Worm (Caenorhabditis elegans) whole organism, midembryonic: Measurements from ENCODE around the gene F44E5.5.

Experiments
- T22C8.4 ChIP-seq: fragments of 200-800 bp; sonication (Bioruptor generic); IDR thresholded peaks from 2 replicates; pipeline ENCODE4 v1.3.6; 2022; ENCODE audit warnings: missing genetic modification characterization, missing compliant biosample characterization
- cog-1 ChIP-seq: sonication (generic microtip); optimal IDR thresholded peaks from 2 replicates; lab custom pipeline; 2016; ENCODE audit warnings: missing genetic modification characterization, missing compliant biosample characterization
- flt-1 ChIP-seq: fragments of 200-800 bp; sonication (Bioruptor generic); IDR thresholded peaks from 2 replicates; pipeline ENCODE4 v1.3.6; 2022; ENCODE audit warnings: missing genetic modification characterization, missing compliant biosample characterization
- klf-2 ChIP-seq: fragments of 200-800 bp; sonication (Bioruptor generic); conservative IDR thresholded peaks from 2 replicates; pipeline ENCODE4 v1.3.6; 2022; ENCODE audit warnings: missing genetic modification reagents, missing genetic modification characterization, missing compliant biosample characterization
- med-1 ChIP-seq: sonication (generic microtip); optimal IDR thresholded peaks from 2 replicates; lab custom pipeline; 2017; ENCODE audit warnings: missing genetic modification characterization, mild to moderate bottlenecking, missing compliant biosample characterization, antibody characterized with exemption, missing genetic modification reagents; ENCODE audit not compliant: insufficient read depth
- ref-1 ChIP-seq: fragments of 200-800 bp; sonication (Bioruptor generic); conservative IDR thresholded peaks from 2 replicates; pipeline ENCODE4 v1.3.6; 2022; ENCODE audit warnings: missing genetic modification reagents, missing genetic modification characterization, missing compliant biosample characterization
- tab-1 ChIP-seq: fragments of 200-800 bp; sonication (Bioruptor generic); IDR thresholded peaks from 2 replicates; pipeline ENCODE4 v1.3.6; 2022; ENCODE audit warnings: missing genetic modification characterization, missing compliant biosample characterization
- ztf-23 ChIP-seq: fragments of 200-800 bp; sonication (Bioruptor generic); IDR thresholded peaks from 2 replicates; pipeline ENCODE4 v1.3.6; 2022; ENCODE audit warnings: missing genetic modification reagents, missing genetic modification characterization, missing compliant biosample characterization
- ztf-29 ChIP-seq: fragments of 200-800 bp; sonication (Bioruptor generic); IDR thresholded peaks from 2 replicates; pipeline ENCODE4 v1.3.6; 2022; ENCODE audit warnings: missing genetic modification reagents, missing genetic modification characterization, missing compliant biosample characterization

The F44E5.5 gene

DNA sequence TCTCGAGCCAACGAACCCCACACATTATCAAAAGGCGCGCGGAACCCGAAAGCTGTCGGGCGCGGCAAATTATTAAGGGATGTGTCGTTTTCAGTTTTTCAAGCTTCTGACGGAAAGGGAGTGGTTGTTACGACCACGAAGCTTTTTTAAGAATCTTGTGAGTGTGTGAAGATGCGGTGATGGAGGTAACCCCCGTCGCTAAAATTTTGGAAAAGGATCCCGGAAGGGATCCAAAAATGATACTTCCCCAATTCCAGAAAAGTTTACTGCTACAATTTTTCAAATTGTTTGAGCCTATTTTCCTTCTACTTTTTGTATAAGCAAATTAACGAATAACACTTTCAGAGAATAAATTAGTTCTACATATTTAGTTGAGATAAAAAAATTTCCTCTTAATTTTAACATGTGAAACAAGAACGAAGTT, 2.8 kb upstream of the F44E5.5 start:
- no peak for TF ChIP-seq T22C8.4 (GFP tag; lab: Robert Waterston, UW)
- TF ChIP-seq med-1 (GFP tag; lab: Kevin White, UChicago) = no peak
- no peak for TF ChIP-seq ztf-23 (GFP tag; lab: Robert Waterston, UW)
- no peak for TF ChIP-seq ztf-29 (GFP tag; lab: Robert Waterston, UW)
- TF ChIP-seq klf-2 (GFP tag; lab: Robert Waterston, UW) = no peak
- TF ChIP-seq ref-1 (GFP tag; lab: Robert Waterston, UW) = no peak
- no peak for TF ChIP-seq tab-1 (GFP tag; lab: Robert Waterston, UW)
- no peak for TF ChIP-seq flt-1
- no peak for TF ChIP-seq cog-1

DNA sequence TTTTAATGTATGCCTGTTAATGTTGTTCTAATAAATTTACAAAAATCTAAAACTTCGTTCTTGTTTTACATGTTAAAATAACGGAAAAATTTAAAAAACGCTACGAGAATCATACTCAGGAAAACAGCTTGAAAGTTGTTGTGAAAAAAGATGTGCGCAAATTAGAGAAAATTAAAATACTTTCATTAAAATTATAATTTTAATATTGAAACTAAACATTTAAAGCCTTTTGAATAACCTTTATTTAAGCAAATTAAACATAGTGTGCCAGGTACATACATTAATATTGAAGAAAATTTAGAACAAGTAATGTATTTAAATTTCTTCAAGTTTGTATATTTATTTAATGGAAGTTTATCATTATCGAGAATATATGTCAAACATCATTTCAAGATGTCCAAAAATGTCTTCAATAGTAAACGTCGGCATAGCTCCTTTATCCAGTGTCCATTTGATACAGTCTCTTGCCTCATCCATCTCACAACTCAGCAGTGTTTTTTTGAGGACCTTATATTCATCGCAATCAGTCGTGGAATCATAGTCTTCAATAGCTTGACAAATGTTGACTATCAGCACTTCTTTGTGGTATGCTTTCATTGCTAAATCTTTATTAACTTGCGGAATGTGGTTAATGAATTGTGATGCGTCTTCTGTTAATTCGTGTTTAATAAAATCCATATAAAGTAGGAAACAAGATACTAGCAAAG, 2.5 kb downstream of the F44E5.5 start:
- TF ChIP-seq klf-2 (GFP tag; lab: Robert Waterston, UW) (no peak), ref-1 (GFP tag; lab: Robert Waterston, UW) (no peak), med-1 (GFP tag; lab: Kevin White, UChicago) (no peak), T22C8.4 (GFP tag; lab: Robert Waterston, UW) (no peak), ztf-23 (GFP tag; lab: Robert Waterston, UW) (no peak)

DNA sequence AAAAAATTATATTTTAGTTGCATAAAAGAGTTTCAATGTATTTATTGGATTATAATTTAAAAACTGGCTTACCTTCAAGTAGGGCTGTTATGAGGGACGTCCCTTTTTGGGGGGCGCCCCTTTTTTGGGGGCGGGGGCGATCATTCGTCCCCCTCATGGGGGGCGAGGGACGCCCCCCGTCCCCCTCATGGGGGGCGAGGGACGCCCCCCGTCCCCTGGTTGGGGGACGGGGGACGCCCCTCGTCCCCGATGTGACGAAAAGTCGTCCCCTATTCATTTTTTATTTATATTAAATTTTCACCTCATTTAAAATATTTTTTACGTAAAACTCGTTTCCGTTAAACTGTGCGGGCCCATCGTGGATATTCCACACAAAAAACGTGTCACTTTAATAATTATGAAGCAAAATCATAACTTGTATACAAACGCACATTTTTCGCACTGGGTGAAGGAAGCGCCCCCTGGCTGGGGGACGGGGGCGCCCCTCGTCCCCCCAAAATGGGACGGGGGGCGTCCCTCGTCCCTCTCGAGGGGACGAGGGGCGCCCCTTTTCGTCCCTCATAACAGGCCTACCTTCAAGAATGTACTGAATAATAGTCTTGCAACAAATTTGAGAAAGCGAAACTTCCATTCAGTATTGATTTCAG, 6.2 kb downstream of the F44E5.5 start:
- TF ChIP-seq tab-1 (GFP tag; lab: Robert Waterston, UW) = 0 out of 2 replicates have a peak, but pooled peaks have one; percentile 28
- TF ChIP-seq klf-2 (GFP tag; lab: Robert Waterston, UW) = no peak

DNA sequence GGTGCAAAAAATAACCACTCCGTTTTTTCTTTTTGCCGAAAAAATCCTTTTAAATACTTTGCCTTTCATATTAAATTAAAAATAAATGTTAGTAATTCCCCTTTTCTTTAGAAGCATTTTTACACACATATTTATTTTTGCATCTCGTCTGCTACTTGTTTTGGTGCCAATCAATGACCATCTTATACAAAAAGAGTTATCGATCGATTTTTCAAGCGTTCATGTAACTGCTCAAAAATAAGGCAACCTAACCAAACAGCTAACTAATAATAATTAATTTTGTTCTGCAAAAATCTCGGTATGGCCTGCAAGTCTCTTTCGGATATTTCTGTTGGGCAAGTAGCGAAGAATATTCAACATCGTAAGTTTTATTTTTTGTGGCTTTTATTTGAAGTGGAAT, 7.0 kb downstream of the F44E5.5 start, which contains the start of gene F44E5.2:
Gene F44E5.2 (plus strand): TSS at position 301 of the 400 bp plus-strand sequence.
- TF ChIP-seq tab-1 (GFP tag; lab: Robert Waterston, UW) (no peak), cog-1 (no peak), klf-2 (GFP tag; lab: Robert Waterston, UW) (no peak), ztf-23 (GFP tag; lab: Robert Waterston, UW) (no peak), med-1 (GFP tag; lab: Kevin White, UChicago) (no peak), ref-1 (GFP tag; lab: Robert Waterston, UW) (no peak), ztf-29 (GFP tag; lab: Robert Waterston, UW) (no peak), flt-1 (no peak), T22C8.4 (GFP tag; lab: Robert Waterston, UW) (no peak)

DNA sequence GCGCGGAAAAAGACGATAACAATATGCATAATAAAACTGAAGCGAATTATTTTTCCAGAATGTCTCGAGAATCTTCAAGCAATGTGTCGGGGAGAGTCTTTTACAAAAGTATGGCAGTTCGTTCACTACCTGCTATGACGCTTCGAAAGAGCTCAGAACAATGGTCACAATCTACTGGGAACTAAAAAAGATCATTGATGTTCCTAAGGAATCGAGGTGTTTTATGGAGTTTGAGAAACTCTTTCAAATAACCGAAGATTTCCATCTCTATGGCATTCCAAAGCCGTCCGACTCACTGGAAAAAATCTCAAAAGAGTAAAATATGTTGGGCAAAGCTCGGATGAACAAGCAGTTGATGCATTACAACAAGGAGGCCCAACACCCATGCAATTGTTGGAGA, 12.9 kb downstream of the F44E5.5 start, which contains the start of gene F44E5.15:
Gene F44E5.15 (plus strand): TSS at position 301 of the 400 bp plus-strand sequence.
- TF ChIP-seq ztf-29 (GFP tag; lab: Robert Waterston, UW) = no peak
- no peak for TF ChIP-seq med-1 (GFP tag; lab: Kevin White, UChicago)
- no peak for TF ChIP-seq ref-1 (GFP tag; lab: Robert Waterston, UW)
- TF ChIP-seq ztf-23 (GFP tag; lab: Robert Waterston, UW) = no peak

DNA sequence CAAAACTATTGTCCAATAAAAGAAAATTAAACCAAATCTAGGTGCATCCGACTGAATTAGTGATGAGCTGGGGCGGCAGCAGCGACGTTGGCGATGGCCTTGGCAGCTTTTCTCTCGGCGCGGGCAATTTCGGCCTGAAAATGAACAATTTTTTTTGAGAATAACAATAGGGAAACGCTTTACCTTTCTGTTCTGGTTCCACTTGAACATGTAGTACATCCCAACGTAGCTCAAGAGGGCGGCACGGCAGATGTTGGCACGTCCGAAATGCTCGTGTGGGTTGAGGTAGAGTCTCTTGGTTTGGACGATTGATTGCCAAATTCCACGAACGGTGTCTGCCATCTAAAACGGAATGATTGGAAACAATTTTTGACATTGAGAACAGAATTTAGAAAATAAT, 14.8 kb downstream of the F44E5.5 start, which contains the start of gene F44E5.1:
Gene F44E5.1 (minus strand): TSS at position 342 of the 400 bp plus-strand sequence.
- TF ChIP-seq T22C8.4 (GFP tag; lab: Robert Waterston, UW) (no peak), cog-1 (no peak), tab-1 (GFP tag; lab: Robert Waterston, UW) (no peak), ztf-23 (GFP tag; lab: Robert Waterston, UW) (no peak), med-1 (GFP tag; lab: Kevin White, UChicago) (no peak), ref-1 (GFP tag; lab: Robert Waterston, UW) (no peak), ztf-29 (GFP tag; lab: Robert Waterston, UW) (no peak), flt-1 (no peak), klf-2 (GFP tag; lab: Robert Waterston, UW) (no peak)

DNA sequence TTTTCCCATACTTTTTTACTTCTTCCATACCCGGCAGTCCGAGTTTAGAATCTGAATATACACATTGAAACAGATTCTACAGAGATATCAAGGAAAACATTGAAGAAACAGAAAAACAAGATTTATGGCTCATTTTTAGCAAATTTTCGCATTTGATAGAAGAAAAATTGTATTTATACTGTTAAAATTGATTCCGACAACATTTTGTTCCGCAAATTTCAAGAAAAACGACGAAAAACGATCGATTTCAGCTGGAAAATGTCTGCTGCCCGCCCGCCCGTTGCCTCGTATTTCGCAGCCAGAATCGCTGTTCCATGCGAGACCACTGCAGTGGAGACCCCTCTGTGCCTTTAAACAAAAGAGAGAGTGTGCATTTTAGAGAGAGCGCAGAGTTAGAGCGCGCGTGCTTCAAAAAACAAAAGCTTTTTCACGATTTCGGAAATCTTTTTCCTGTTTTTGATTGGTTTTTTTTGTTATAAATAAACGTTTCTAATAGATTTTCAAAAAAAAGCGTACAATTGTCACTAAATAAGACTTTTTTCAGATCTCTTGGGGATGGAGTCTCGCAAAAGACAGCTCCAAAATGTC, 18.5 kb downstream of the F44E5.5 start, which contains the start of the genes patr-1 and dna-2:
Gene patr-1 (minus strand): TSS at position 51 of the 588 bp plus-strand sequence.
Gene dna-2 (plus strand): TSS at position 538 of the 588 bp plus-strand sequence.
- TF ChIP-seq flt-1 = no peak
- no peak for TF ChIP-seq ref-1 (GFP tag; lab: Robert Waterston, UW)
- no peak for TF ChIP-seq ztf-23 (GFP tag; lab: Robert Waterston, UW)
- TF ChIP-seq tab-1 (GFP tag; lab: Robert Waterston, UW) = no peak
- TF ChIP-seq cog-1 = no peak
- TF ChIP-seq T22C8.4 (GFP tag; lab: Robert Waterston, UW) = no peak
- no peak for TF ChIP-seq med-1 (GFP tag; lab: Kevin White, UChicago)
- TF ChIP-seq klf-2 (GFP tag; lab: Robert Waterston, UW) = no peak
- TF ChIP-seq ztf-29 (GFP tag; lab: Robert Waterston, UW) = no peak

DNA sequence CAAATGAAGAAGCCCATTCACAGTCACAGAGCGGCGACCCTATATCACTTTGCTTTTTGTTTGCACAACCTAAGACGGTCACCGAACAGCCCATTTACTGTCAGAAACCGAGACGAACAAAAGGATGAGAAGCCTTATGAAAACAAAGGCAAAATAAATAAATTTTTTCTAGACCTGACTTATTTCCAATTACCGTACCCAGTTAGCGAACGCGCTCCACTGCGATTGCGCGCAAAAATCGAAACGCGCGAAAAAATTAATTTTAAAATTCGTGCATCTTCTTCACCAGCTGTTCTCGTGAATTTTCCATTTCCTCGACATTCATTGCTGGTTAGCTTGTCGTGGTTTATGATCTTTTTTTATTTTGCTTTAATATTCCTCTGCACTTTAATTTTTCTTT, 23.0 kb downstream of the F44E5.5 start, which contains the start of gene F43G6.16:
Gene F43G6.16 (minus strand): TSS at position 141 of the 400 bp plus-strand sequence.
- TF ChIP-seq T22C8.4 (GFP tag; lab: Robert Waterston, UW) (no peak), cog-1 (no peak), tab-1 (GFP tag; lab: Robert Waterston, UW) (no peak), flt-1 (no peak), ref-1 (GFP tag; lab: Robert Waterston, UW) (no peak), ztf-23 (GFP tag; lab: Robert Waterston, UW) (no peak), klf-2 (GFP tag; lab: Robert Waterston, UW) (no peak), med-1 (GFP tag; lab: Kevin White, UChicago) (no peak), ztf-29 (GFP tag; lab: Robert Waterston, UW) (no peak)
